Worm (Caenorhabditis elegans) whole organism, L4 larva: ENCODE results near the gene C53B7.6.

ENCODE experiments used
- F49E8.2 ChIP-seq: sonication (generic microtip); optimal IDR thresholded peaks from 2 replicates; lab custom pipeline; 2016; ENCODE audit warnings: missing compliant biosample characterization, mild to moderate bottlenecking, missing genetic modification characterization, borderline replicate concordance
- T20F7.1 ChIP-seq: fragments of 200-800 bp; sonication (Bioruptor generic); optimal IDR thresholded peaks from 2 replicates; lab custom pipeline; 2018; ENCODE audit warnings: mild to moderate bottlenecking, missing genetic modification characterization, missing compliant biosample characterization
- Y105C5A.15 ChIP-seq: fragments of 200-800 bp; sonication (Bioruptor generic); IDR thresholded peaks from 2 replicates; pipeline ENCODE4 v1.3.6; 2022; ENCODE audit warnings: missing genetic modification characterization, missing compliant biosample characterization
- Y48G9A.11 ChIP-seq: fragments of 200-800 bp; sonication (Bioruptor generic); IDR thresholded peaks from 2 replicates; pipeline ENCODE4 v1.3.6; 2022; ENCODE audit warnings: missing genetic modification reagents, missing genetic modification characterization, missing compliant biosample characterization
- Y75B8A.6 ChIP-seq: fragments of 200-800 bp; sonication (Bioruptor generic); IDR thresholded peaks from 2 replicates; pipeline ENCODE4 v1.3.6; 2022; ENCODE audit warnings: missing genetic modification reagents, missing genetic modification characterization, missing compliant biosample characterization
- aha-1 ChIP-seq: fragments of 150-350 bp; peaks from one replicate; lab custom pipeline; 2014; ENCODE audit warnings: missing biosample characterization, missing genetic modification characterization
- attf-4 ChIP-seq: sonication (generic microtip); optimal IDR thresholded peaks from 3 replicates; lab custom pipeline; 2017; ENCODE audit warnings: missing biosample characterization, missing genetic modification characterization
- ceh-20 ChIP-seq: fragments of 200-800 bp; sonication (Bioruptor generic); IDR thresholded peaks from 2 replicates; pipeline ENCODE4 v1.3.6; 2022; ENCODE audit warnings: missing genetic modification reagents, missing genetic modification characterization, missing compliant biosample characterization
- ceh-32 ChIP-seq: sonication (generic microtip); optimal IDR thresholded peaks from 2 replicates; lab custom pipeline; 2016; ENCODE audit warnings: mild to moderate bottlenecking, missing genetic modification characterization, missing compliant biosample characterization; ENCODE audit not compliant: poor library complexity
- ceh-44 ChIP-seq: fragments of 200-800 bp; sonication (Bioruptor generic); IDR thresholded peaks from 2 replicates; pipeline ENCODE4 v1.3.6; 2022; ENCODE audit warnings: missing genetic modification reagents, missing genetic modification characterization, missing compliant biosample characterization
- daf-8 ChIP-seq: fragments of 200-800 bp; sonication (Bioruptor generic); IDR thresholded peaks from 2 replicates; pipeline ENCODE4 v1.3.6; 2022; ENCODE audit warnings: missing genetic modification characterization, missing compliant biosample characterization
- dpl-1 ChIP-seq: fragments of 150-350 bp; optimal IDR thresholded peaks from 2 replicates; lab custom pipeline; 2014; ENCODE audit warnings: missing biosample characterization, missing genetic modification reagents, missing genetic modification characterization
- fos-1 ChIP-seq: fragments of 150-350 bp; optimal IDR thresholded peaks from 2 replicates; lab custom pipeline; 2014; ENCODE audit warnings: missing biosample characterization, missing genetic modification characterization
- hif-1 ChIP-seq, 2 experiments: sonication (generic microtip); optimal IDR thresholded peaks; 2 replicates each; lab custom pipeline; 2016 to 2017; ENCODE audit warnings: missing compliant biosample characterization in 2 of 2, missing genetic modification characterization in 2 of 2, missing genetic modification reagents in 2 of 2, missing genotype in 2 of 2, mild to moderate bottlenecking in 1 of 2
- hlh-11 ChIP-seq: fragments of 200-800 bp; sonication (Bioruptor generic); optimal IDR thresholded peaks from 2 replicates; lab custom pipeline; 2018; ENCODE audit warnings: mild to moderate bottlenecking, missing genetic modification characterization, missing compliant biosample characterization
- hmg-1.1 ChIP-seq: fragments of 200-800 bp; sonication (Bioruptor generic); IDR thresholded peaks from 2 replicates; pipeline ENCODE4 v1.3.6; 2022; ENCODE audit warnings: missing genetic modification reagents, missing genetic modification characterization, missing compliant biosample characterization
- lim-7 ChIP-seq: fragments of 200-800 bp; sonication (Bioruptor generic); IDR thresholded peaks from 2 replicates; pipeline ENCODE4 v1.3.6; 2022; ENCODE audit warnings: missing genetic modification characterization, missing compliant biosample characterization
- lin-1 ChIP-seq: fragments of 200-800 bp; sonication (Bioruptor generic); IDR thresholded peaks from 2 replicates; pipeline ENCODE4 v1.3.6; 2022; ENCODE audit warnings: missing genetic modification reagents, missing genetic modification characterization, missing compliant biosample characterization
- lin-29 ChIP-seq: fragments of 200-800 bp; sonication (Bioruptor generic); IDR thresholded peaks from 2 replicates; pipeline ENCODE4 v1.3.6; 2022; ENCODE audit warnings: missing genetic modification reagents, missing genetic modification characterization, missing compliant biosample characterization
- lin-39 ChIP-seq: fragments of 150-350 bp; optimal IDR thresholded peaks from 2 replicates; lab custom pipeline; 2014; ENCODE audit warnings: missing biosample characterization, missing genetic modification reagents, missing genetic modification characterization
- lsy-2 ChIP-seq, 2 experiments: fragments of 150-350 bp in 1 of 2; sonication (generic microtip) in 1 of 2; optimal IDR thresholded peaks; 2 replicates each; lab custom pipeline; 2014 to 2017; ENCODE audit warnings: missing biosample characterization in 2 of 2, missing genetic modification characterization in 2 of 2
- nhr-111 ChIP-seq: fragments of 200-800 bp; sonication (Bioruptor generic); optimal IDR thresholded peaks from 2 replicates; lab custom pipeline; 2018; ENCODE audit warnings: mild to moderate bottlenecking, missing genetic modification characterization, missing compliant biosample characterization
- nhr-237 ChIP-seq: sonication (generic microtip); optimal IDR thresholded peaks from 2 replicates; lab custom pipeline; 2017; ENCODE audit warnings: missing biosample characterization, missing genetic modification characterization
- nhr-42 ChIP-seq: fragments of 200-800 bp; sonication (Bioruptor generic); IDR thresholded peaks from 2 replicates; pipeline ENCODE4 v1.3.6; 2022; ENCODE audit warnings: missing genetic modification characterization, missing compliant biosample characterization
- php-3 ChIP-seq: fragments of 200-800 bp; sonication (Bioruptor generic); IDR thresholded peaks from 2 replicates; pipeline ENCODE4 v1.3.6; 2022; ENCODE audit warnings: missing genetic modification reagents, missing genetic modification characterization, missing compliant biosample characterization
- saeg-2 ChIP-seq: fragments of 200-800 bp; sonication (Bioruptor generic); IDR thresholded peaks from 2 replicates; pipeline ENCODE4 v1.3.6; 2022; ENCODE audit warnings: missing genetic modification reagents, missing genetic modification characterization, missing compliant biosample characterization
- snpc-1.2 ChIP-seq: fragments of 200-800 bp; sonication (Bioruptor generic); IDR thresholded peaks from 2 replicates; pipeline ENCODE4 v1.3.6; 2022; ENCODE audit warnings: missing genetic modification reagents, missing genetic modification characterization, missing compliant biosample characterization
- snpc-4 ChIP-seq: fragments of 150-350 bp; optimal IDR thresholded peaks from 2 replicates; lab custom pipeline; 2014; ENCODE audit warnings: missing biosample characterization, missing genetic modification characterization
- spr-1 ChIP-seq: sonication (generic microtip); optimal IDR thresholded peaks from 2 replicates; lab custom pipeline; 2016; ENCODE audit warnings: mild to moderate bottlenecking, missing genetic modification characterization, missing compliant biosample characterization
- tag-97 ChIP-seq: fragments of 200-800 bp; sonication (Bioruptor generic); IDR thresholded peaks from 2 replicates; pipeline ENCODE4 v1.3.6; 2022; ENCODE audit warnings: missing genetic modification characterization, missing compliant biosample characterization
- unc-62 ChIP-seq, 3 experiments: fragments of 150-350 bp in 1 of 3; sonication (generic microtip); optimal IDR thresholded peaks in 2 of 3; peaks in 1 of 3; 1 replicate in 1 of 3; 2 replicates in 2 of 3; lab custom pipeline; 2014 to 2017; ENCODE audit warnings: missing biosample characterization in 3 of 3, missing genetic modification characterization in 3 of 3, missing genetic modification reagents in 3 of 3, missing genotype in 1 of 3
- vab-7 ChIP-seq: fragments of 200-800 bp; sonication (Bioruptor generic); IDR thresholded peaks from 2 replicates; pipeline ENCODE4 v1.3.6; 2022; ENCODE audit warnings: missing genetic modification reagents, missing genetic modification characterization, missing compliant biosample characterization
- zag-1 ChIP-seq: fragments of 150-350 bp; optimal IDR thresholded peaks from 2 replicates; lab custom pipeline; 2014; ENCODE audit warnings: missing biosample characterization, missing genetic modification characterization

The C53B7.6 gene

ce11 chrX:6867707-6868106 lies 862 bp downstream of the C53B7.6 start (continued):
- TF ChIP-seq nhr-42 (GFP tag; lab: Robert Waterston, UW) (peak; percentile 69), lim-7 (peak; percentile 92), snpc-4 (tag; lab: Kevin White, UChicago) (no peak), attf-4 (tag; lab: Kevin White, UChicago) (no peak), hlh-11 (tag; lab: Kevin White, UChicago) (peak; percentile 68), hif-1 (tag; optimal IDR thresholded peaks at IDR 0.05; lab: Kevin White, UChicago) (peak; percentile 10 to 35), tag-97 (GFP tag; lab: Robert Waterston, UW) (no peak), vab-7 (GFP tag; lab: Robert Waterston, UW) (peak; percentile 92), ceh-20 (GFP tag; lab: Robert Waterston, UW) (peak; percentile 64; the same call in 1 of the 2 replicates), daf-8 (GFP tag; lab: Robert Waterston, UW) (0 out of 2 replicates have a peak, but pooled peaks have one; percentile 33), ceh-44 (GFP tag; lab: Robert Waterston, UW) (peak; percentile 70; the same call in 1 of the 2 replicates), ceh-32 (tag; lab: Kevin White, UChicago) (no peak), hmg-1.1 (GFP tag; lab: Robert Waterston, UW) (peak; percentile 76), lin-1 (GFP tag; lab: Robert Waterston, UW) (peak; percentile 88), spr-1 (tag; lab: Kevin White, UChicago) (peak; percentile 75)
- TF ChIP-seq, all 104 proteins: peak for 63

ce11 chrX:6866900-6867299 lies 1.7 kb downstream of the C53B7.6 start:
- TF ChIP-seq nhr-237 (tag; lab: Kevin White, UChicago) (no peak), lim-7 (peak; percentile 50; the same call in 1 of the 2 replicates)

- no peak for TF ChIP-seq dpl-1 (GFP tag; lab: Kevin White, UChicago)
- TF ChIP-seq zag-1 (tag; lab: Kevin White, UChicago) = no peak
- no peak for TF ChIP-seq hlh-11 (tag; lab: Kevin White, UChicago)
- no peak for TF ChIP-seq Y105C5A.15 (GFP tag; lab: Robert Waterston, UW)
- no peak for TF ChIP-seq Y75B8A.6 (GFP tag; lab: Robert Waterston, UW)
- no peak for TF ChIP-seq php-3
- TF ChIP-seq nhr-111 (GFP tag; lab: Kevin White, UChicago) = no peak
- TF ChIP-seq Y48G9A.11 (GFP tag; lab: Robert Waterston, UW) = no peak
- TF ChIP-seq fos-1 (tag; lab: Kevin White, UChicago) = no peak
- TF ChIP-seq lin-39 (tag; lab: Kevin White, UChicago) = no peak
- TF ChIP-seq lsy-2 (tag; optimal IDR thresholded peaks at IDR 0.05; lab: Kevin White, UChicago) = no peak
- TF ChIP-seq daf-8 (GFP tag; lab: Robert Waterston, UW) = no peak
These were observed 2.7 kb downstream of the C53B7.6 start, which contains the start of gene odr-10 for ce11 chrX:6865839-6866238. TSS of gene odr-10 (minus strand) at chrX:6865939.

ce11 chrX:6863032-6863431 lies 5.5 kb downstream of the C53B7.6 start, which contains the start of gene nep-4:
TSS of gene nep-4 (minus strand) at chrX:6863424.
- no peak for TF ChIP-seq saeg-2
- TF ChIP-seq aha-1 (tag; lab: Kevin White, UChicago) = peak; percentile 93

ce11 chrX:6861564-6861963 lies 7.0 kb downstream of the C53B7.6 start:
- TF ChIP-seq lin-29 (GFP tag; lab: Robert Waterston, UW) = no peak
- TF ChIP-seq snpc-4 (tag; lab: Kevin White, UChicago) = no peak
- no peak for TF ChIP-seq T20F7.1
- no peak for TF ChIP-seq snpc-1.2 (GFP tag; lab: Robert Waterston, UW)
- TF ChIP-seq aha-1 (tag; lab: Kevin White, UChicago) = peak; percentile 79
- no peak for TF ChIP-seq saeg-2
- TF ChIP-seq Y48G9A.11 (GFP tag; lab: Robert Waterston, UW) = no peak
- no peak for TF ChIP-seq F49E8.2 (tag; lab: Kevin White, UChicago)
- peak in 1 of 2 experiments; percentile 57 for TF ChIP-seq unc-62 (GFP tag; optimal IDR thresholded peaks at IDR 0.05 in 1 of 2; lab: Kevin White, UChicago)
- no peak for TF ChIP-seq unc-62 (tag; optimal IDR thresholded peaks at IDR 0.05; lab: Kevin White, UChicago)
